Fruit fly (Drosophila melanogaster) whole organism, wandering third instar larva: ENCODE results near the gene retm.

ENCODE experiments used
- br ChIP-seq: fragments of 200-800 bp; sonication (Bioruptor generic); optimal IDR thresholded peaks from 2 replicates; lab custom pipeline; 2016; ENCODE audit warnings: missing biosample characterization, missing genetic modification characterization
- fru ChIP-seq: fragments of 200-800 bp; sonication (Bioruptor generic); optimal IDR thresholded peaks from 3 replicates; lab custom pipeline; 2016; ENCODE audit warnings: missing biosample characterization, mild to moderate bottlenecking, missing genetic modification characterization
- lola ChIP-seq: fragments of >200 bp; optimal IDR thresholded peaks from 2 replicates; lab custom pipeline; 2017; ENCODE audit warnings: missing biosample characterization, missing genetic modification characterization

dm6 chr2L:6462259-6462658 is 6.5 kb upstream of the retm start:
- TF ChIP-seq br (GFP tag; lab: Kevin White, UChicago) (no peak), fru (GFP tag; lab: Kevin White, UChicago) (no peak), lola (GFP tag; lab: Kevin White, UChicago) (no peak)
